Worm (Caenorhabditis elegans) whole organism, late embryonic: ENCODE results near the gene R03G8.1.

Source experiments
- C08G9.2 ChIP-seq: sonication (generic microtip); optimal IDR thresholded peaks from 2 replicates; lab custom pipeline; 2016; ENCODE audit warnings: mild to moderate bottlenecking, missing genetic modification characterization, moderate library complexity, missing compliant biosample characterization
- C38D4.7 ChIP-seq: fragments of 200-800 bp; sonication (Bioruptor generic); optimal IDR thresholded peaks from 2 replicates; lab custom pipeline; 2018; ENCODE audit warnings: mild to moderate bottlenecking, missing genetic modification characterization, moderate library complexity, missing compliant biosample characterization
- F13H6.1 ChIP-seq: sonication (generic microtip); optimal IDR thresholded peaks from 2 replicates; lab custom pipeline; 2016; ENCODE audit warnings: missing genetic modification characterization, missing compliant biosample characterization
- K02D7.2 ChIP-seq: sonication (generic microtip); optimal IDR thresholded peaks from 2 replicates; lab custom pipeline; 2017; ENCODE audit warnings: mild to moderate bottlenecking, missing genetic modification characterization, missing compliant biosample characterization
- K09A11.1 ChIP-seq: sonication (generic microtip); optimal IDR thresholded peaks from 2 replicates; lab custom pipeline; 2017; ENCODE audit warnings: antibody characterized with exemption, mild to moderate bottlenecking, missing genetic modification characterization, missing compliant biosample characterization; ENCODE audit not compliant: insufficient read depth
- T23F11.4 ChIP-seq: fragments of 200-800 bp; sonication (Bioruptor generic); optimal IDR thresholded peaks from 2 replicates; lab custom pipeline; 2018; ENCODE audit warnings: mild to moderate bottlenecking, missing genetic modification characterization, missing compliant biosample characterization
- ahr-1 ChIP-seq: sonication (generic microtip); optimal IDR thresholded peaks from 2 replicates; lab custom pipeline; 2016; ENCODE audit warnings: missing genetic modification characterization, missing compliant biosample characterization
- ama-1 ChIP-seq: fragments of 150-350 bp; optimal IDR thresholded peaks from 2 replicates; lab custom pipeline; 2014
- ceh-18 ChIP-seq: sonication (generic microtip); optimal IDR thresholded peaks from 2 replicates; lab custom pipeline; 2016; ENCODE audit warnings: missing genetic modification characterization, missing compliant biosample characterization
- ceh-19 ChIP-seq: fragments of 200-800 bp; sonication (Bioruptor generic); optimal IDR thresholded peaks from 2 replicates; lab custom pipeline; 2018; ENCODE audit warnings: mild to moderate bottlenecking, missing genetic modification characterization, missing compliant biosample characterization
- ceh-22 ChIP-seq: sonication (generic microtip); optimal IDR thresholded peaks from 2 replicates; lab custom pipeline; 2017; ENCODE audit warnings: missing biosample characterization, missing genetic modification characterization
- ceh-24 ChIP-seq: sonication (generic microtip); optimal IDR thresholded peaks from 2 replicates; lab custom pipeline; 2016; ENCODE audit warnings: mild to moderate bottlenecking, missing genetic modification characterization, missing compliant biosample characterization
- ceh-34 ChIP-seq: sonication (generic microtip); optimal IDR thresholded peaks from 2 replicates; lab custom pipeline; 2016; ENCODE audit warnings: mild to moderate bottlenecking, missing genetic modification characterization, missing compliant biosample characterization
- ceh-45 ChIP-seq: fragments of 200-800 bp; sonication (Bioruptor generic); IDR thresholded peaks from 2 replicates; pipeline ENCODE4 v1.3.6; 2022; ENCODE audit warnings: missing genetic modification reagents, missing genetic modification characterization, missing compliant biosample characterization
- ceh-48 ChIP-seq: sonication (generic microtip); optimal IDR thresholded peaks from 2 replicates; lab custom pipeline; 2016; ENCODE audit warnings: missing genetic modification characterization, inconsistent platforms, missing compliant biosample characterization
- ceh-6 ChIP-seq: fragments of 200-800 bp; sonication (Bioruptor generic); optimal IDR thresholded peaks from 2 replicates; lab custom pipeline; 2018; ENCODE audit warnings: mild to moderate bottlenecking, missing genetic modification characterization, missing compliant biosample characterization
- ceh-9 ChIP-seq: sonication (generic microtip); optimal IDR thresholded peaks from 2 replicates; lab custom pipeline; 2016; ENCODE audit warnings: mild to moderate bottlenecking, missing genetic modification characterization, inconsistent platforms, missing compliant biosample characterization
- che-1 ChIP-seq: sonication (generic microtip); optimal IDR thresholded peaks from 2 replicates; lab custom pipeline; 2016; ENCODE audit warnings: mild to moderate bottlenecking, missing genetic modification characterization, missing compliant biosample characterization
- dmd-4 ChIP-seq: sonication (generic microtip); optimal IDR thresholded peaks from 2 replicates; lab custom pipeline; 2016; ENCODE audit warnings: borderline replicate concordance, missing genetic modification characterization, missing compliant biosample characterization
- elt-2 ChIP-seq: sonication (generic microtip); optimal IDR thresholded peaks from 2 replicates; lab custom pipeline; 2016; ENCODE audit warnings: missing genetic modification reagents, missing genetic modification characterization, missing compliant biosample characterization
- elt-4 ChIP-seq: sonication (generic microtip); optimal IDR thresholded peaks from 2 replicates; lab custom pipeline; 2016; ENCODE audit warnings: missing genetic modification characterization, missing compliant biosample characterization
- eyg-1 ChIP-seq: sonication (generic microtip); optimal IDR thresholded peaks from 2 replicates; lab custom pipeline; 2016; ENCODE audit warnings: missing genotype, missing genetic modification characterization, missing compliant biosample characterization
- fax-1 ChIP-seq: sonication (generic microtip); optimal IDR thresholded peaks from 2 replicates; lab custom pipeline; 2016; ENCODE audit warnings: missing genotype, missing genetic modification characterization, missing compliant biosample characterization
- hlh-15 ChIP-seq: sonication (generic microtip); optimal IDR thresholded peaks from 2 replicates; lab custom pipeline; 2016; ENCODE audit warnings: missing genetic modification characterization, missing compliant biosample characterization
- hlh-30 ChIP-seq: sonication (generic microtip); optimal IDR thresholded peaks from 2 replicates; lab custom pipeline; 2017; ENCODE audit warnings: antibody characterized with exemption, missing genetic modification characterization, missing compliant biosample characterization; ENCODE audit not compliant: insufficient read depth
- hlh-6 ChIP-seq: sonication (generic microtip); optimal IDR thresholded peaks from 2 replicates; lab custom pipeline; 2016; ENCODE audit warnings: missing genotype, missing genetic modification characterization, missing compliant biosample characterization
- hlh-8 ChIP-seq: sonication (generic microtip); optimal IDR thresholded peaks from 2 replicates; lab custom pipeline; 2016; ENCODE audit warnings: missing genotype, missing genetic modification characterization, missing compliant biosample characterization
- lim-6 ChIP-seq: sonication (generic microtip); optimal IDR thresholded peaks from 2 replicates; lab custom pipeline; 2016; ENCODE audit warnings: missing genetic modification characterization, missing compliant biosample characterization
- madf-2 ChIP-seq: sonication (generic microtip); optimal IDR thresholded peaks from 2 replicates; lab custom pipeline; 2017; ENCODE audit warnings: missing genetic modification characterization, missing compliant biosample characterization
- nfya-1 ChIP-seq: sonication (generic microtip); optimal IDR thresholded peaks from 2 replicates; lab custom pipeline; 2017; ENCODE audit warnings: missing genetic modification characterization, mild to moderate bottlenecking, missing compliant biosample characterization, antibody characterized with exemption, moderate library complexity
- nhr-11 ChIP-seq: fragments of 150-350 bp; optimal IDR thresholded peaks from 2 replicates; lab custom pipeline; 2014; ENCODE audit warnings: missing biosample characterization, missing genetic modification characterization
- nhr-232 ChIP-seq: sonication (generic microtip); optimal IDR thresholded peaks from 2 replicates; lab custom pipeline; 2016; ENCODE audit warnings: missing genetic modification characterization, missing compliant biosample characterization
- npax-4 ChIP-seq: sonication (generic microtip); optimal IDR thresholded peaks from 2 replicates; lab custom pipeline; 2016; ENCODE audit warnings: missing genetic modification characterization, missing compliant biosample characterization
- odd-2 ChIP-seq: sonication (generic microtip); optimal IDR thresholded peaks from 2 replicates; lab custom pipeline; 2017; ENCODE audit warnings: antibody characterized with exemption, mild to moderate bottlenecking, missing genetic modification characterization, missing compliant biosample characterization
- pag-3 ChIP-seq: sonication (generic microtip); optimal IDR thresholded peaks from 2 replicates; lab custom pipeline; 2016; ENCODE audit warnings: missing compliant biosample characterization, missing genetic modification characterization, borderline replicate concordance
- pat-9 ChIP-seq: fragments of 200-800 bp; sonication (Bioruptor generic); optimal IDR thresholded peaks from 2 replicates; lab custom pipeline; 2018; ENCODE audit warnings: mild to moderate bottlenecking, missing genetic modification characterization, moderate library complexity, missing compliant biosample characterization
- pha-2 ChIP-seq: sonication (generic microtip); optimal IDR thresholded peaks from 2 replicates; lab custom pipeline; 2017; ENCODE audit warnings: mild to moderate bottlenecking, missing genetic modification characterization, missing compliant biosample characterization
- pha-4 ChIP-seq: fragments of 150-350 bp; optimal IDR thresholded peaks from 2 replicates; lab custom pipeline; 2018; ENCODE audit warnings: missing biosample characterization, missing genetic modification reagents, missing genetic modification characterization
- pqm-1 ChIP-seq: sonication (generic microtip); optimal IDR thresholded peaks from 2 replicates; lab custom pipeline; 2016; ENCODE audit warnings: missing genetic modification characterization, missing compliant biosample characterization
- rnt-1 ChIP-seq: sonication (generic microtip); optimal IDR thresholded peaks from 2 replicates; lab custom pipeline; 2016; ENCODE audit warnings: missing genetic modification characterization, missing compliant biosample characterization
- sox-2 ChIP-seq: fragments of 200-800 bp; sonication (Bioruptor generic); IDR thresholded peaks from 2 replicates; pipeline ENCODE4 v1.3.6; 2022; ENCODE audit warnings: missing genetic modification reagents, missing genetic modification characterization, missing compliant biosample characterization
- syd-9 ChIP-seq: sonication (generic microtip); optimal IDR thresholded peaks from 2 replicates; lab custom pipeline; 2016; ENCODE audit warnings: mild to moderate bottlenecking, missing genetic modification characterization, moderate library complexity, missing compliant biosample characterization
- tbx-2 ChIP-seq: sonication (generic microtip); optimal IDR thresholded peaks from 2 replicates; lab custom pipeline; 2016; ENCODE audit warnings: missing genetic modification characterization, missing compliant biosample characterization
- ttx-3 ChIP-seq: sonication (generic microtip); optimal IDR thresholded peaks from 2 replicates; lab custom pipeline; 2016; ENCODE audit warnings: missing genetic modification reagents, missing genetic modification characterization, missing compliant biosample characterization
- unc-42 ChIP-seq: sonication (generic microtip); optimal IDR thresholded peaks from 2 replicates; lab custom pipeline; 2016; ENCODE audit warnings: missing genotype, missing genetic modification characterization, missing compliant biosample characterization
- unc-55 ChIP-seq: sonication (generic microtip); optimal IDR thresholded peaks from 2 replicates; lab custom pipeline; 2017; ENCODE audit warnings: missing biosample characterization, missing genetic modification reagents, missing genetic modification characterization
- zip-5 ChIP-seq: sonication (generic microtip); optimal IDR thresholded peaks from 2 replicates; lab custom pipeline; 2016; ENCODE audit warnings: missing genetic modification characterization, missing compliant biosample characterization

The R03G8.1 gene

ce11 chrX:13104966-13105365, 20.6 kb downstream of the R03G8.1 start, which contains the start of gene F17H10.1 (continued):
- TF ChIP-seq ceh-19 = no peak
- TF ChIP-seq elt-2 (tag; lab: Kevin White, UChicago) = peak; percentile 56
- TF ChIP-seq fax-1 (tag; lab: Kevin White, UChicago) = no peak
- no peak for TF ChIP-seq nfya-1 (tag; lab: Kevin White, UChicago)
- TF ChIP-seq C08G9.2 (tag; lab: Kevin White, UChicago) = peak; percentile 53
- no peak for TF ChIP-seq zip-5 (tag; lab: Kevin White, UChicago)
- TF ChIP-seq pag-3 (tag; lab: Kevin White, UChicago) = no peak
- TF ChIP-seq hlh-6 (tag; lab: Kevin White, UChicago) = no peak
- TF ChIP-seq unc-55 = peak; percentile 19
- no peak for TF ChIP-seq T23F11.4 (GFP tag; lab: Kevin White, UChicago)
- TF ChIP-seq ceh-34 = no peak
- TF ChIP-seq elt-4 = no peak
- peak; percentile 53 for TF ChIP-seq pqm-1
- TF ChIP-seq C38D4.7 (GFP tag; lab: Kevin White, UChicago) = no peak
- no peak for TF ChIP-seq pat-9 (tag; lab: Kevin White, UChicago)
- TF ChIP-seq rnt-1 (tag; lab: Kevin White, UChicago) = peak; percentile 60
- no peak for TF ChIP-seq F13H6.1 (tag; lab: Kevin White, UChicago)
- TF ChIP-seq unc-42 (tag; lab: Kevin White, UChicago) = no peak
- TF ChIP-seq hlh-15 (tag; lab: Kevin White, UChicago) = no peak
- TF ChIP-seq hlh-8 (tag; lab: Kevin White, UChicago) = peak; percentile 9
- TF ChIP-seq ceh-18 (tag; lab: Kevin White, UChicago) = peak; percentile 10
- TF ChIP-seq ceh-6 (GFP tag; lab: Kevin White, UChicago) = no peak
- no peak for TF ChIP-seq ceh-9 (tag; lab: Kevin White, UChicago)
- no peak for TF ChIP-seq K09A11.1
- TF ChIP-seq madf-2 (tag; lab: Kevin White, UChicago) = no peak
- no peak for TF ChIP-seq che-1 (tag; lab: Kevin White, UChicago)
- TF ChIP-seq nhr-232 (tag; lab: Kevin White, UChicago) = no peak
- TF ChIP-seq ceh-22 (tag; lab: Kevin White, UChicago) = no peak
- TF ChIP-seq eyg-1 (tag; lab: Kevin White, UChicago) = no peak
- TF ChIP-seq tbx-2 = peak; percentile 61
- no peak for TF ChIP-seq K02D7.2
- no peak for TF ChIP-seq ceh-24
- no peak for TF ChIP-seq lim-6 (tag; lab: Kevin White, UChicago)
- TF ChIP-seq ceh-45 (GFP tag; lab: Robert Waterston, UW) = no peak
- TF ChIP-seq ceh-48 (tag; lab: Kevin White, UChicago) = no peak
- no peak for TF ChIP-seq dmd-4 (tag; lab: Kevin White, UChicago)
- no peak for TF ChIP-seq ama-1 (lab: Kevin White, UChicago)
- no peak for TF ChIP-seq npax-4 (tag; lab: Kevin White, UChicago)
- no peak for TF ChIP-seq odd-2 (tag; lab: Kevin White, UChicago)
- TF ChIP-seq pha-2 (tag; lab: Kevin White, UChicago) = no peak
- no peak for TF ChIP-seq syd-9 (tag; lab: Kevin White, UChicago)
- no peak for TF ChIP-seq sox-2 (GFP tag; lab: Robert Waterston, UW)
- no peak for TF ChIP-seq nhr-11
- peak; percentile 93 for TF ChIP-seq hlh-30
- no peak for TF ChIP-seq ahr-1
- TF ChIP-seq ttx-3 = no peak
- no peak for TF ChIP-seq pha-4 (tag; lab: Kevin White, UChicago)
- TF ChIP-seq, all 69 proteins: peak for 13
